Fruit fly (Drosophila melanogaster): Measurements from ENCODE around the gene pnr.

DNA sequence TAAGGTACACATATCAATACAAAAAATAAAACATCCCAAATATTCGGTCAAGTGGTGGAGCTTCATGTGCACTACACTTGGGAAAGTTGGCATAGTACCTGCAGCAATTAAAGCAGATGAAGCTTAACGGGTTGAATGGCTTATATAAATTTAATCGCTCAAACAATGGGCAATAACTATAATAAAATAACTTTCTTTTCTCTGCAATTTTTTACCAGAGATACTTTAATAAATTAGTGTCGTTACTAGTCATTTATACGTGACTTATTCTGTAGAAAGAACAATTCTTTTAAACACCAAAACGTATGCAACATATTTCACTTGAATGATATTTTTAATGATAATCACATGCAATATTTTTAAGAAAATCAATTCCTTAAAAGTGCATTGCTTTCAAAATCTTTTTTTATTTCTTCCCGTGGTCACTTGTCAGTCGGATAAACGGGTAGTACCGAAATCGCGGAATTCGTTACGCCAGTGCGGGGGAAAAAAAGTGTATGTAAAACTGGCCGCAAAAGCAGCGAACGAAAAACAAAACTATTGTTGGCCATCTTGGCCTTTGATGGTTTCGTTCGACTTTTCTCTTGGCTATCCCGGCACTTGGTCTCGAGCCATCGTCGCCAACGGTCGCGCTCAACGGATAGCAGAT is 17.1 kb downstream of the pnr start, which contains the start of gene Jhbp4:
- TF ChIP-seq CG4496 (GFP tag; IDR thresholded peaks at IDR 0.05) (no peak), Ets98B (GFP tag; IDR thresholded peaks at IDR 0.05) (no peak), CG34367 (tag; optimal IDR thresholded peaks at IDR 0.05) (no peak), gl (tag; optimal IDR thresholded peaks at IDR 0.05) (no peak), CG13204 (GFP tag; optimal IDR thresholded peaks at IDR 0.05) (no peak), rn (GFP tag; IDR thresholded peaks at IDR 0.05) (no peak)

Measured in whole organism, pupa.